Fruit fly (Drosophila melanogaster): ENCODE measurements around the gene Pyroxd1.
A peak's percentile ranks its signal among the peaks of the same experiment; 100 is the strongest.

The Pyroxd1 gene

dm6 chr2L:20104050-20104449, 12.8 kb downstream of the Pyroxd1 start, which contains the start of gene CG13970:
Gene CG13970 (minus strand): TSS chr2L:20104150.
- TF ChIP-seq HLH106 (tag; optimal IDR thresholded peaks at IDR 0.05) (no peak), psq (GFP tag; optimal IDR thresholded peaks at IDR 0.05) (no peak), foxo (GFP tag; optimal IDR thresholded peaks at IDR 0.05) (no peak), Dfd (GFP tag; optimal IDR thresholded peaks at IDR 0.05) (no peak), usp (GFP tag; optimal IDR thresholded peaks at IDR 0.05) (no peak), CrebA (GFP tag; optimal IDR thresholded peaks at IDR 0.05; ENCODE audit: borderline replicate concordance) (no peak), Vsx2 (GFP tag; optimal IDR thresholded peaks at IDR 0.05; ENCODE audit: partially characterized antibody) (no peak), CG32264 (GFP tag; optimal IDR thresholded peaks at IDR 0.05) (no peak), rgr (GFP tag; optimal IDR thresholded peaks at IDR 0.05) (no peak), Dif (GFP tag; optimal IDR thresholded peaks at IDR 0.05; ENCODE audit: partially characterized antibody) (no peak), Hnf4 (GFP tag; optimal IDR thresholded peaks at IDR 0.05) (no peak), Rel (GFP tag; optimal IDR thresholded peaks at IDR 0.05) (no peak), Rel (tag; optimal IDR thresholded peaks at IDR 0.05) (no peak), Jra (GFP tag; optimal IDR thresholded peaks at IDR 0.05) (no peak), Hr83 (GFP tag; optimal IDR thresholded peaks at IDR 0.05; ENCODE audit: poor library complexity, severe bottlenecking) (no peak), Myc (optimal IDR thresholded peaks at IDR 0.05) (no peak)

dm6 chr2L:20104526-20104925, 13.3 kb downstream of the Pyroxd1 start:
- TF ChIP-seq Hr78 (GFP tag; optimal IDR thresholded peaks at IDR 0.05), result no peak
- TF ChIP-seq Hnf4 (GFP tag; optimal IDR thresholded peaks at IDR 0.05), result peak; percentile 7
- no peak for TF ChIP-seq GATAd (GFP tag; optimal IDR thresholded peaks at IDR 0.05)

dm6 chr2L:20106595-20106994, 15.4 kb downstream of the Pyroxd1 start:
- TF ChIP-seq Myc (optimal IDR thresholded peaks at IDR 0.05) (peak; percentile 50), rgr (GFP tag; optimal IDR thresholded peaks at IDR 0.05) (no peak), HLH106 (tag; optimal IDR thresholded peaks at IDR 0.05) (peak; percentile 19), Rel (GFP tag; optimal IDR thresholded peaks at IDR 0.05) (no peak), Rel (tag; optimal IDR thresholded peaks at IDR 0.05) (no peak), foxo (GFP tag; optimal IDR thresholded peaks at IDR 0.05) (peak in 1 of 2 experiments; percentile 26)

dm6 chr2L:20115865-20116264, 24.6 kb downstream of the Pyroxd1 start:
- no peak for TF ChIP-seq br (GFP tag; optimal IDR thresholded peaks at IDR 0.05)
- TF ChIP-seq dsf (GFP tag; optimal IDR thresholded peaks at IDR 0.05; ENCODE audit: borderline replicate concordance), result no peak
- no peak for TF ChIP-seq OdsH (GFP tag; optimal IDR thresholded peaks at IDR 0.05)
- no peak for TF ChIP-seq tai (GFP tag; optimal IDR thresholded peaks at IDR 0.05)
- TF ChIP-seq GATAd (GFP tag; optimal IDR thresholded peaks at IDR 0.05), result no peak
- no peak for TF ChIP-seq CG9705 (GFP tag; optimal IDR thresholded peaks at IDR 0.05)
- no peak for TF ChIP-seq Mio (GFP tag; optimal IDR thresholded peaks at IDR 0.05)
- no peak for TF ChIP-seq Dfd (GFP tag; optimal IDR thresholded peaks at IDR 0.05)
- no peak for TF ChIP-seq Hr83 (GFP tag; optimal IDR thresholded peaks at IDR 0.05; ENCODE audit: poor library complexity, severe bottlenecking)
- no peak for TF ChIP-seq woc (GFP tag; optimal IDR thresholded peaks at IDR 0.05)
- TF ChIP-seq HLH106 (tag; optimal IDR thresholded peaks at IDR 0.05), result no peak
- TF ChIP-seq fru (GFP tag; optimal IDR thresholded peaks at IDR 0.05), result no peak
- no peak for TF ChIP-seq Vsx2 (GFP tag; optimal IDR thresholded peaks at IDR 0.05; ENCODE audit: partially characterized antibody)
- no peak for TF ChIP-seq Abd-B (GFP tag; optimal IDR thresholded peaks at IDR 0.05)
- TF ChIP-seq foxo (GFP tag; optimal IDR thresholded peaks at IDR 0.05), result no peak
- no peak for TF ChIP-seq N (GFP tag; optimal IDR thresholded peaks at IDR 0.05)
- no peak for TF ChIP-seq Hr78 (GFP tag; optimal IDR thresholded peaks at IDR 0.05)
- TF ChIP-seq Jra (GFP tag; optimal IDR thresholded peaks at IDR 0.05), result no peak
- TF ChIP-seq sv (GFP tag; optimal IDR thresholded peaks at IDR 0.05), result no peak
- TF ChIP-seq dmrt93B (GFP tag; optimal IDR thresholded peaks at IDR 0.05), result no peak

dm6 chr2L:20117752-20118151, 26.5 kb downstream of the Pyroxd1 start:
- TF ChIP-seq CG32264 (GFP tag; optimal IDR thresholded peaks at IDR 0.05) (no peak), Myc (optimal IDR thresholded peaks at IDR 0.05) (no peak), Hr78 (GFP tag; optimal IDR thresholded peaks at IDR 0.05) (no peak), Vsx2 (GFP tag; optimal IDR thresholded peaks at IDR 0.05; ENCODE audit: partially characterized antibody) (no peak), sage (GFP tag; optimal IDR thresholded peaks at IDR 0.05) (no peak), lola (GFP tag; optimal IDR thresholded peaks at IDR 0.05) (no peak), CG9705 (GFP tag; optimal IDR thresholded peaks at IDR 0.05) (no peak), N (GFP tag; optimal IDR thresholded peaks at IDR 0.05) (no peak), foxo (GFP tag; optimal IDR thresholded peaks at IDR 0.05) (no peak), fru (GFP tag; optimal IDR thresholded peaks at IDR 0.05) (no peak), Hnf4 (GFP tag; optimal IDR thresholded peaks at IDR 0.05) (no peak), Rel (GFP tag; optimal IDR thresholded peaks at IDR 0.05) (no peak), Rel (tag; optimal IDR thresholded peaks at IDR 0.05) (no peak), dmrt93B (GFP tag; optimal IDR thresholded peaks at IDR 0.05) (no peak), Abd-B (GFP tag; optimal IDR thresholded peaks at IDR 0.05) (no peak), woc (GFP tag; optimal IDR thresholded peaks at IDR 0.05) (no peak)

Data from whole organism, wandering third instar larva.